Fruit fly (Drosophila melanogaster) whole organism, embryonic: ENCODE data around the gene Cpr78Ca.
A peak's percentile ranks its signal among the peaks of the same experiment; 100 is the strongest.

ENCODE experiments used
- CG11504 ChIP-seq: fragments of 200-800 bp; sonication (Bioruptor generic); optimal IDR thresholded peaks from 3 replicates; lab custom pipeline; 2019; ENCODE audit warnings: missing biosample characterization, mild to moderate bottlenecking, missing genetic modification characterization, moderate library complexity
- CG12155 ChIP-seq: fragments of 200-800 bp; sonication (Bioruptor generic); optimal IDR thresholded peaks from 3 replicates; lab custom pipeline; 2016; ENCODE audit warnings: missing biosample characterization, missing genetic modification characterization
- CG12659 ChIP-seq: fragments of 200-800 bp; sonication (Bioruptor generic); optimal IDR thresholded peaks from 3 replicates; lab custom pipeline; 2017; ENCODE audit warnings: mild to moderate bottlenecking, missing biosample characterization, missing genetic modification reagents, missing genetic modification characterization
- CG14014 ChIP-seq: fragments of 200-800 bp; sonication (Bioruptor generic); IDR thresholded peaks from 2 replicates; pipeline ENCODE4 v1.3.6; 2022; ENCODE audit warnings: missing biosample characterization, missing genetic modification characterization
- CG14667 ChIP-seq: fragments of 200-800 bp; sonication (Bioruptor generic); IDR thresholded peaks from 2 replicates; pipeline ENCODE4 v1.3.6; 2022; ENCODE audit warnings: missing biosample characterization, missing genetic modification characterization
- CG15269 ChIP-seq: fragments of 200-800 bp; sonication (Bioruptor generic); optimal IDR thresholded peaks from 2 replicates; lab custom pipeline; 2018; ENCODE audit warnings: missing biosample characterization, mild to moderate bottlenecking, missing genetic modification characterization, moderate library complexity
- CG17568 ChIP-seq: fragments of 200-800 bp; sonication (Bioruptor generic); optimal IDR thresholded peaks from 2 replicates; lab custom pipeline; 2018; ENCODE audit warnings: missing biosample characterization, mild to moderate bottlenecking, missing genetic modification characterization, moderate library complexity
- CG32772 ChIP-seq: fragments of 200-800 bp; sonication (Bioruptor generic); IDR thresholded peaks from 2 replicates; pipeline ENCODE4 v1.3.6; 2022; ENCODE audit warnings: missing biosample characterization, missing genetic modification characterization
- CG33557 ChIP-seq: fragments of 200-800 bp; sonication (Bioruptor generic); optimal IDR thresholded peaks from 2 replicates; lab custom pipeline; 2019; ENCODE audit warnings: missing biosample characterization, mild to moderate bottlenecking, missing genetic modification characterization, moderate library complexity
- CG3726 ChIP-seq: fragments of 200-800 bp; sonication (Bioruptor generic); IDR thresholded peaks from 3 replicates; pipeline ENCODE4, ENCODE4 v1.3.6; 2022; ENCODE audit warnings: missing biosample characterization, missing genetic modification characterization
- CG4282 ChIP-seq: fragments of 200-800 bp; sonication (Bioruptor generic); optimal IDR thresholded peaks from 2 replicates; lab custom pipeline; 2016; ENCODE audit warnings: missing biosample characterization, missing genetic modification characterization
- CG4820 ChIP-seq: fragments of 200-800 bp; sonication (Bioruptor generic); optimal IDR thresholded peaks from 3 replicates; lab custom pipeline; 2016; ENCODE audit warnings: missing biosample characterization, missing genetic modification characterization
- CG6175 ChIP-seq: fragments of 200-800 bp; sonication (Bioruptor generic); IDR thresholded peaks from 3 replicates; pipeline ENCODE4 v1.3.6; 2022; ENCODE audit warnings: missing biosample characterization, missing genetic modification characterization
- CHES-1-like ChIP-seq: fragments of 200-800 bp; sonication (Bioruptor generic); optimal IDR thresholded peaks from 2 replicates; lab custom pipeline; 2016; ENCODE audit warnings: missing biosample characterization, missing genetic modification characterization
- Camta ChIP-seq: fragments of 200-800 bp; sonication (Bioruptor generic); optimal IDR thresholded peaks from 2 replicates; lab custom pipeline; 2016; ENCODE audit warnings: missing biosample characterization, missing genetic modification characterization
- Dfd ChIP-seq, 2 experiments: fragments of >200 bp; optimal IDR thresholded peaks; 2 replicates each; lab custom pipeline; 2017; ENCODE audit warnings: missing biosample characterization in 2 of 2, missing genetic modification characterization in 2 of 2
- Doc2 ChIP-seq: fragments of 200-800 bp; sonication (Bioruptor generic); IDR thresholded peaks from 2 replicates; pipeline ENCODE4 v1.3.6; 2022; ENCODE audit warnings: missing biosample characterization, missing genetic modification characterization
- Eip74EF ChIP-seq, 2 experiments: fragments of 200-800 bp in 1 of 2; fragments of >200 bp in 1 of 2; sonication (Bioruptor generic) in 1 of 2; optimal IDR thresholded peaks; 2 replicates each; lab custom pipeline; 2017 to 2019; ENCODE audit warnings: missing biosample characterization in 2 of 2, missing genetic modification characterization in 2 of 2, mild to moderate bottlenecking in 1 of 2, moderate library complexity in 1 of 2
- Ets97D ChIP-seq: fragments of 200-800 bp; sonication (Bioruptor generic); optimal IDR thresholded peaks from 3 replicates; lab custom pipeline; 2016; ENCODE audit warnings: missing biosample characterization, missing genetic modification characterization
- Gsc ChIP-seq: fragments of 200-800 bp; sonication (Bioruptor generic); IDR thresholded peaks from 2 replicates; pipeline ENCODE4 v1.3.6; 2022; ENCODE audit warnings: missing biosample characterization, missing genetic modification characterization
- HLH54F ChIP-seq: fragments of 200-800 bp; sonication (Bioruptor generic); optimal IDR thresholded peaks from 3 replicates; lab custom pipeline; 2016; ENCODE audit warnings: missing biosample characterization, missing genetic modification characterization
- Hsf ChIP-seq: fragments of 200-800 bp; sonication (Bioruptor generic); optimal IDR thresholded peaks from 3 replicates; lab custom pipeline; 2016; ENCODE audit warnings: missing biosample characterization, missing genetic modification characterization
- Lhr ChIP-seq: fragments of 200-800 bp; sonication (Bioruptor generic); optimal IDR thresholded peaks from 3 replicates; lab custom pipeline; 2017; ENCODE audit warnings: mild to moderate bottlenecking, missing biosample characterization, missing genetic modification reagents, missing genetic modification characterization
- MBD-R2 ChIP-seq: fragments of 200-800 bp; sonication (Bioruptor generic); IDR thresholded peaks from 2 replicates; pipeline ENCODE4 v1.3.6; 2022; ENCODE audit warnings: missing biosample characterization, missing genetic modification characterization
- Mad ChIP-seq: fragments of 200-800 bp; sonication (Bioruptor generic); optimal IDR thresholded peaks from 2 replicates; lab custom pipeline; 2016; ENCODE audit warnings: missing biosample characterization, missing genetic modification characterization
- Myb ChIP-seq: fragments of 200-800 bp; sonication (Bioruptor generic); optimal IDR thresholded peaks from 2 replicates; lab custom pipeline; 2016; ENCODE audit warnings: missing biosample characterization, missing genetic modification characterization
- NfI ChIP-seq: fragments of 200-800 bp; sonication (Bioruptor generic); optimal IDR thresholded peaks from 3 replicates; lab custom pipeline; 2018; ENCODE audit warnings: missing biosample characterization, mild to moderate bottlenecking, missing genetic modification characterization, moderate library complexity
- PHDP ChIP-seq: fragments of 200-800 bp; sonication (Bioruptor generic); optimal IDR thresholded peaks from 3 replicates; lab custom pipeline; 2018; ENCODE audit warnings: missing biosample characterization, mild to moderate bottlenecking, missing genetic modification characterization, moderate library complexity
- Side ChIP-seq: fragments of 200-800 bp; sonication (Bioruptor generic); optimal IDR thresholded peaks from 2 replicates; lab custom pipeline; 2016; ENCODE audit warnings: missing biosample characterization, missing genetic modification characterization
- Six4 ChIP-seq: fragments of 200-800 bp; sonication (Bioruptor generic); optimal IDR thresholded peaks from 2 replicates; lab custom pipeline; 2016; ENCODE audit warnings: missing biosample characterization, missing genetic modification characterization
- bbx ChIP-seq: fragments of 200-800 bp; sonication (Bioruptor generic); IDR thresholded peaks from 2 replicates; pipeline ENCODE4 v1.3.6; 2022; ENCODE audit warnings: missing biosample characterization, missing genetic modification characterization; ENCODE audit not compliant: partially characterized antibody
- chm ChIP-seq: fragments of 200-800 bp; sonication (Bioruptor generic); IDR thresholded peaks from 2 replicates; pipeline ENCODE4 v1.3.6; 2022; ENCODE audit warnings: missing biosample characterization, missing genetic modification characterization
- fd3F ChIP-seq: fragments of 200-800 bp; sonication (Bioruptor generic); optimal IDR thresholded peaks from 2 replicates; lab custom pipeline; 2018; ENCODE audit warnings: missing biosample characterization, mild to moderate bottlenecking, missing genetic modification characterization, moderate library complexity
- grau ChIP-seq: fragments of 200-800 bp; optimal IDR thresholded peaks from 3 replicates; lab custom pipeline; 2019; ENCODE audit warnings: missing biosample characterization, mild to moderate bottlenecking, missing genetic modification characterization, moderate library complexity
- hb ChIP-seq: fragments of 200-800 bp; sonication (Bioruptor generic); IDR thresholded peaks from 3 replicates; pipeline ENCODE4 v1.3.6; 2022; ENCODE audit warnings: missing biosample characterization, missing genetic modification characterization; ENCODE audit not compliant: partially characterized antibody
- kay ChIP-seq: fragments of 200-800 bp; sonication (Bioruptor generic); optimal IDR thresholded peaks from 2 replicates; lab custom pipeline; 2016; ENCODE audit warnings: missing biosample characterization, missing genetic modification characterization
- kni ChIP-seq: fragments of 200-800 bp; sonication (Bioruptor generic); optimal IDR thresholded peaks from 3 replicates; lab custom pipeline; 2017; ENCODE audit warnings: mild to moderate bottlenecking, missing biosample characterization, missing genetic modification reagents, missing genetic modification characterization
- knrl ChIP-seq: fragments of 200-800 bp; sonication (Bioruptor generic); IDR thresholded peaks from 3 replicates; pipeline ENCODE4 v1.3.6; 2022; ENCODE audit warnings: missing biosample characterization, missing genetic modification characterization; ENCODE audit not compliant: partially characterized antibody
- lilli ChIP-seq: fragments of 200-800 bp; sonication (Bioruptor generic); optimal IDR thresholded peaks from 3 replicates; lab custom pipeline; 2016; ENCODE audit warnings: missing biosample characterization, missing genetic modification characterization
- nmo ChIP-seq: fragments of 200-800 bp; sonication (Bioruptor generic); optimal IDR thresholded peaks from 2 replicates; lab custom pipeline; 2018; ENCODE audit warnings: missing biosample characterization, mild to moderate bottlenecking, missing genetic modification characterization, moderate library complexity
- pnt ChIP-seq: fragments of 200-800 bp; sonication (Bioruptor generic); optimal IDR thresholded peaks from 3 replicates; lab custom pipeline; 2016; ENCODE audit warnings: missing biosample characterization, missing genetic modification characterization
- pros ChIP-seq: fragments of 200-800 bp; sonication (Bioruptor generic); optimal IDR thresholded peaks from 3 replicates; lab custom pipeline; 2019; ENCODE audit warnings: missing biosample characterization, mild to moderate bottlenecking, missing genetic modification characterization, moderate library complexity
- salm ChIP-seq: fragments of 200-800 bp; sonication (Bioruptor generic); optimal IDR thresholded peaks from 2 replicates; lab custom pipeline; 2018; ENCODE audit warnings: missing biosample characterization, mild to moderate bottlenecking, missing genetic modification characterization
- tna ChIP-seq: fragments of 200-800 bp; sonication (Bioruptor generic); IDR thresholded peaks from 2 replicates; pipeline ENCODE4 v1.3.6; 2022; ENCODE audit warnings: missing biosample characterization, missing genetic modification characterization; ENCODE audit not compliant: partially characterized antibody
- toy ChIP-seq: fragments of 200-800 bp; sonication (Bioruptor generic); IDR thresholded peaks from 2 replicates; pipeline ENCODE4 v1.3.6; 2022; ENCODE audit warnings: missing biosample characterization, missing genetic modification characterization
- trh ChIP-seq: fragments of 200-800 bp; sonication (Bioruptor generic); optimal IDR thresholded peaks from 2 replicates; lab custom pipeline; 2016; ENCODE audit warnings: missing biosample characterization, missing genetic modification characterization
- vvl ChIP-seq: fragments of 200-800 bp; sonication (Bioruptor generic); IDR thresholded peaks from 2 replicates; pipeline ENCODE4 v1.3.6; 2022; ENCODE audit warnings: missing biosample characterization, missing genetic modification characterization

The Cpr78Ca gene

dm6 chr3L:21276296-21277257, 16.0 kb downstream of the Cpr78Ca start (continued):
- no peak for TF ChIP-seq Mad (GFP tag; lab: Kevin White, UChicago)
- peak; percentile 19; the same call in 1 of the 2 replicates for TF ChIP-seq chm
- TF ChIP-seq toy (GFP tag; lab: Robert Waterston, UW), result no peak
- peak; percentile 39 for TF ChIP-seq CHES-1-like (GFP tag; lab: Kevin White, UChicago)
- TF ChIP-seq HLH54F (GFP tag; lab: Kevin White, UChicago), result peak; percentile 51
- no peak for TF ChIP-seq CG17568 (GFP tag; lab: Kevin White, UChicago)
- TF ChIP-seq hb (GFP tag; lab: Robert Waterston, UW), result no peak
- TF ChIP-seq fd3F (GFP tag; lab: Kevin White, UChicago), result peak; percentile 29
- TF ChIP-seq Ets97D (GFP tag; lab: Kevin White, UChicago), result no peak
- TF ChIP-seq Hsf (GFP tag; lab: Kevin White, UChicago), result peak; percentile 70
- TF ChIP-seq CG4820, result peak; percentile 40
- TF ChIP-seq pnt, result peak; percentile 68
- no peak; the same call in 2 of the 3 replicates for TF ChIP-seq knrl
- TF ChIP-seq CG11504 (tag; lab: Kevin White, UChicago), result peak; percentile 82
- TF ChIP-seq lilli (GFP tag; lab: Kevin White, UChicago), result peak; percentile 64
- TF ChIP-seq bbx (GFP tag; lab: Robert Waterston, UW), result no peak
- TF ChIP-seq CG12659 (GFP tag; lab: Kevin White, UChicago), result peak; percentile 52
- TF ChIP-seq Doc2 (GFP tag; lab: Robert Waterston, UW), result no peak
- TF ChIP-seq CG32772 (GFP tag; lab: Robert Waterston, UW), result 0 out of 2 replicates have a peak, but pooled peaks have one; percentile 11
- peak; percentile 19; the same call in 1 of the 2 replicates for TF ChIP-seq CG14014
- 0 out of 2 replicates have a peak, but pooled peaks have one; percentile 25 for TF ChIP-seq CG14667 (GFP tag; lab: Robert Waterston, UW)
- peak; percentile 88 for TF ChIP-seq kni
- TF ChIP-seq CG15269 (tag; lab: Kevin White, UChicago), result peak; percentile 57
- TF ChIP-seq grau (tag; lab: Kevin White, UChicago), result peak; percentile 72
- TF ChIP-seq nmo (GFP tag; lab: Kevin White, UChicago), result peak; percentile 82
- no peak for TF ChIP-seq tna (GFP tag; lab: Robert Waterston, UW)
- TF ChIP-seq NfI (GFP tag; lab: Kevin White, UChicago), result peak; percentile 30
- TF ChIP-seq Side, result peak; percentile 51
- no peak for TF ChIP-seq MBD-R2 (GFP tag; lab: Robert Waterston, UW)
- peak; percentile 33 for TF ChIP-seq Lhr (GFP tag; lab: Kevin White, UChicago)
- peak; percentile 56 for TF ChIP-seq CG33557
- TF ChIP-seq kay, result peak; percentile 53
- TF ChIP-seq vvl (GFP tag; lab: Robert Waterston, UW), result peak; percentile 7; the same call in 1 of the 2 replicates
- peak in 1 of 2 experiments; percentile 11 for TF ChIP-seq Eip74EF (GFP tag; optimal IDR thresholded peaks at IDR 0.05; lab: Kevin White, UChicago)
- TF ChIP-seq CG6175 (GFP tag; lab: Robert Waterston, UW), result no peak
- no peak for TF ChIP-seq trh (GFP tag; lab: Kevin White, UChicago)
- peak; percentile 19 for TF ChIP-seq Myb
- no peak for TF ChIP-seq CG12155 (GFP tag; lab: Kevin White, UChicago)
- peak; percentile 56 for TF ChIP-seq PHDP (tag; lab: Kevin White, UChicago)
- no peak for TF ChIP-seq CG3726 (GFP tag; lab: Robert Waterston, UW)
- TF ChIP-seq Six4 (GFP tag; lab: Kevin White, UChicago), result no peak
- TF ChIP-seq salm, result no peak
- TF ChIP-seq CG4282, result no peak
- TF ChIP-seq Gsc, result no peak
- TF ChIP-seq Camta, result peak; percentile 54
- TF ChIP-seq Dfd (GFP tag; optimal IDR thresholded peaks at IDR 0.05; lab: Kevin White, UChicago), result no peak
- peak; percentile 95 for TF ChIP-seq pros (GFP tag; lab: Kevin White, UChicago)
